Worm (Caenorhabditis elegans) whole organism, midembryonic: Measurements from ENCODE around the gene flr-4.

ENCODE experiments used
- cog-1 ChIP-seq: sonication (generic microtip); optimal IDR thresholded peaks from 2 replicates; lab custom pipeline; 2016; ENCODE audit warnings: missing genetic modification characterization, missing compliant biosample characterization
- flt-1 ChIP-seq: fragments of 200-800 bp; sonication (Bioruptor generic); IDR thresholded peaks from 2 replicates; pipeline ENCODE4 v1.3.6; 2022; ENCODE audit warnings: missing genetic modification characterization, missing compliant biosample characterization
- klf-2 ChIP-seq: fragments of 200-800 bp; sonication (Bioruptor generic); conservative IDR thresholded peaks from 2 replicates; pipeline ENCODE4 v1.3.6; 2022; ENCODE audit warnings: missing genetic modification reagents, missing genetic modification characterization, missing compliant biosample characterization
- tab-1 ChIP-seq: fragments of 200-800 bp; sonication (Bioruptor generic); IDR thresholded peaks from 2 replicates; pipeline ENCODE4 v1.3.6; 2022; ENCODE audit warnings: missing genetic modification characterization, missing compliant biosample characterization
- ztf-23 ChIP-seq: fragments of 200-800 bp; sonication (Bioruptor generic); IDR thresholded peaks from 2 replicates; pipeline ENCODE4 v1.3.6; 2022; ENCODE audit warnings: missing genetic modification reagents, missing genetic modification characterization, missing compliant biosample characterization
- ztf-29 ChIP-seq: fragments of 200-800 bp; sonication (Bioruptor generic); IDR thresholded peaks from 2 replicates; pipeline ENCODE4 v1.3.6; 2022; ENCODE audit warnings: missing genetic modification reagents, missing genetic modification characterization, missing compliant biosample characterization

DNA sequence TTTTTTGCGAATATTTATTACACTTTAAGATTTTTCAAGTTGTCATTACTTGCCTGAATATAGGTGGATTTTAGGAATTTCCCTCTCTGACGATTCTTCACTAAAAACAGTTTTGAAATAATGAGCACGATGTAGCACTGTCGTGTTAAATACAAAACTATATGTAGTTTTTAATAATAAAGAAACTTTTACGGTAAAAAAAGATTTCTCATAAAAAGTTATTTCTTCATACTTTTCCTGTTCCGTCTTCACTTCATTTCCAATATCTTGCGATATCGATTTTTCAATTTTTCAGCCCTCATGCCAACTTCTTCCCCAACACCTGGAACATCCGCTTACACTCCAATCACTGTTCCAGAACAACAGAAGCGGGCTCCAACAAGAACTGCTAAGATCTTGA, 36.8 kb upstream of the flr-4 start, which contains the start of gene H03G16.6:
- no peak for TF ChIP-seq cog-1 (tag; lab: Kevin White, UChicago)
- TF ChIP-seq klf-2: no peak
- no peak for TF ChIP-seq tab-1 (GFP tag; lab: Robert Waterston, UW)
- TF ChIP-seq flt-1: no peak
- TF ChIP-seq ztf-23 (GFP tag; lab: Robert Waterston, UW): no peak
- TF ChIP-seq ztf-29 (GFP tag; lab: Robert Waterston, UW): no peak
